Worm (Caenorhabditis elegans) whole organism, L1 larva: Measurements from ENCODE around the gene F39G3.5.

Experiments used
- elt-3 ChIP-seq, 6 experiments: fragments of 150-350 bp in 1 of 6; sonication (generic microtip); optimal IDR thresholded peaks; 2 replicates each; lab custom pipeline; 2017 to 2018; ENCODE audit warnings: missing biosample characterization in 6 of 6, missing genetic modification characterization in 6 of 6, inconsistent platforms in 1 of 6
- mdl-1 ChIP-seq, 2 experiments: fragments of 150-350 bp; optimal IDR thresholded peaks; 2 replicates each; lab custom pipeline; 2014 to 2017; ENCODE audit warnings: missing biosample characterization in 2 of 2, missing genetic modification characterization in 2 of 2, inconsistent platforms in 1 of 2
- unc-62 ChIP-seq: fragments of 150-350 bp; optimal IDR thresholded peaks from 2 replicates; lab custom pipeline; 2014; ENCODE audit warnings: missing biosample characterization, missing genetic modification reagents, missing genetic modification characterization

DNA sequence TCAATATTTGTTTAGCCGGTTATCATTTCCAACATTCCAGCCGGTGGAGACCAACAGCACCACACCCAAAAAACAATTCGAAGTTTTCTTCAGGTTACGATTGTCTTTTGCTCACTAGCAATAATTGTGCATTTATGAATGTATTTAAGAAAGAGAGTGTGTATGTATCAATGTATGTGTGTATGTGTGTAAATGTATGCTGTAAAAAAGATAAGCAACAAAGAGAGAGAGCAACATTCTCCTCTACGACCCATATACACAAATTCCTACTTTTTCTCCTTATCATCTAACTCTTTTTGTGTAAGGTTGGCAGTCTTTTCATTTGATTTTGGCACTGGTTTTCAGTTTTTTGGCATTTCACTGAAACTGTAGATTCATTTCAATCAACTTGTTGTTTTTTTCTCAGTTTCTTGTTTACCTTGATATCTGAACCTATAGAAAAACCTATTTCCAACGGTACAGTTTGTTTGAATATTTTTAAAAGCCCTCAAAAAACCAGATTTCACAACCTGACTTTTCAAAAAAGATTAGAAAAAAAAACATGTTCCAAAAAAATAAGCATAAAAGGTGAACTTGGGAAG is 1.4 kb upstream of the F39G3.5 start:
- TF ChIP-seq mdl-1 (tag; optimal IDR thresholded peaks at IDR 0.05; lab: Kevin White, UChicago) (no peak), unc-62 (GFP tag; lab: Kevin White, UChicago) (no peak), elt-3 (tag; optimal IDR thresholded peaks at IDR 0.05; lab: Kevin White, UChicago) (no peak)
